Worm (Caenorhabditis elegans): Measurements from ENCODE around the gene R09A8.9.

ce11 chrX:12574473-12574872 lies 29.3 kb upstream of the R09A8.9 start, which contains the start of gene T24D5.1:
- no peak for TF ChIP-seq dve-1 (tag; optimal IDR thresholded peaks at IDR 0.05; ENCODE audit: insufficient read depth)
- no peak for TF ChIP-seq aha-1 (tag)
- TF ChIP-seq daf-12 (tag; optimal IDR thresholded peaks at IDR 0.05), result no peak
- TF ChIP-seq nhr-11 (tag; optimal IDR thresholded peaks at IDR 0.05), result no peak
- no peak for TF ChIP-seq Y5F2A.4 (GFP tag; optimal IDR thresholded peaks at IDR 0.05)
- TF ChIP-seq skn-1 (tag; optimal IDR thresholded peaks at IDR 0.05), result no peak
- no peak for TF ChIP-seq nhr-28 (tag; optimal IDR thresholded peaks at IDR 0.05)
- TF ChIP-seq pqm-1 (tag; optimal IDR thresholded peaks at IDR 0.05), result no peak
- no peak for TF ChIP-seq fkh-10 (GFP tag; optimal IDR thresholded peaks at IDR 0.05)
- TF ChIP-seq dpl-1 (GFP tag; optimal IDR thresholded peaks at IDR 0.05), result no peak
- no peak for TF ChIP-seq aly-2 (tag; optimal IDR thresholded peaks at IDR 0.05)
- TF ChIP-seq dmd-9 (GFP tag; IDR thresholded peaks at IDR 0.05), result no peak
